Worm (Caenorhabditis elegans): Measurements from ENCODE around the gene R01H10.4.

R01H10.4 gene

DNA sequence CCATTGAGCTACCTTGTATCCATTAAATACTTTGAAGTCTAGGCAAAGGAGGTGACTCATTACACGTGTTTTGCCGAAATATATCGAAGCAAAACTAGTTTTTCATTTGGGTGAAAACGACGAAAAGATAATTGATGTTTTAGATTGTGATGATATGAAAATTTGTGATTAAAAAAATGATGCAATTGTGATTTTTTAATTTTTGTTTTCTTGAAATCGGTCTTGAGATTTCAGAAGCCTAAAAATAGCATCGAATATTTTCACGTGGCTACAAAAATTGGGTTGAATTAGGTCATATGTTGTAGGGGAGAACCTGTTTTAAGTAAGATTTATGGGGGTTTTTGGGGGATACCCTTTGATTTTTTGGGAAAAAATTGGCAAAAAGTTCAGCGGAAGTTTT, 35.9 kb downstream of the R01H10.4 start:
- TF ChIP-seq crh-2 (tag; optimal IDR thresholded peaks at IDR 0.05), result peak; percentile 22
- TF ChIP-seq lin-13 (GFP tag; optimal IDR thresholded peaks at IDR 0.05), result no peak
- TF ChIP-seq alr-1 (tag; optimal IDR thresholded peaks at IDR 0.05), result no peak
- TF ChIP-seq ztf-4 (tag; optimal IDR thresholded peaks at IDR 0.05), result no peak
- no peak for TF ChIP-seq lin-39 (tag; optimal IDR thresholded peaks at IDR 0.05)
- TF ChIP-seq peb-1 (tag; optimal IDR thresholded peaks at IDR 0.05), result no peak
- TF ChIP-seq mdl-1 (tag; optimal IDR thresholded peaks at IDR 0.05), result no peak
- TF ChIP-seq nhr-23 (tag; optimal IDR thresholded peaks at IDR 0.05), result no peak
- peak in 1 of 2 experiments; percentile 5 for TF ChIP-seq lsy-2 (tag; optimal IDR thresholded peaks at IDR 0.05)
- no peak for TF ChIP-seq skn-1 (tag; optimal IDR thresholded peaks at IDR 0.05)
- peak; percentile 48 for TF ChIP-seq sma-9 (GFP tag; optimal IDR thresholded peaks at IDR 0.05)
- no peak for TF ChIP-seq sma-9 (tag; optimal IDR thresholded peaks at IDR 0.05)
- TF ChIP-seq F13H6.1 (tag; optimal IDR thresholded peaks at IDR 0.05), result no peak
- TF ChIP-seq nhr-25 (tag; optimal IDR thresholded peaks at IDR 0.05), result peak; percentile 77
- no peak for TF ChIP-seq aly-2 (tag; optimal IDR thresholded peaks at IDR 0.05)
- TF ChIP-seq nhr-21 (tag; optimal IDR thresholded peaks at IDR 0.05), result no peak
- no peak for TF ChIP-seq nhr-11 (tag; optimal IDR thresholded peaks at IDR 0.05)
- no peak for TF ChIP-seq lin-11 (tag; optimal IDR thresholded peaks at IDR 0.05)
- peak; percentile 63 for TF ChIP-seq fos-1 (tag; optimal IDR thresholded peaks at IDR 0.05)
- peak; percentile 25 for TF ChIP-seq sma-3 (GFP tag; optimal IDR thresholded peaks at IDR 0.05)
- no peak for TF ChIP-seq nhr-237 (tag; optimal IDR thresholded peaks at IDR 0.05)
- TF ChIP-seq nhr-10 (tag; optimal IDR thresholded peaks at IDR 0.05), result no peak
- no peak for TF ChIP-seq R02D3.7 (tag; optimal IDR thresholded peaks at IDR 0.05)
- no peak for TF ChIP-seq mbf-1 (tag; optimal IDR thresholded peaks at IDR 0.05)
- TF ChIP-seq ama-1 (optimal IDR thresholded peaks at IDR 0.05), result no peak
- TF ChIP-seq snpc-4 (tag; optimal IDR thresholded peaks at IDR 0.05), result no peak
- no peak for TF ChIP-seq sem-4 (tag; optimal IDR thresholded peaks at IDR 0.05)
- TF ChIP-seq ceh-82 (tag; optimal IDR thresholded peaks at IDR 0.05), result no peak
- no peak for TF ChIP-seq unc-39 (tag; optimal IDR thresholded peaks at IDR 0.05)
- TF ChIP-seq blmp-1 (tag; optimal IDR thresholded peaks at IDR 0.05; ENCODE audit: insufficient read depth), result peak; percentile 19
- TF ChIP-seq unc-62 (GFP tag; optimal IDR thresholded peaks at IDR 0.05), result no peak
- peak; percentile 77 for TF ChIP-seq nhr-129 (tag; optimal IDR thresholded peaks at IDR 0.05)
- TF ChIP-seq gmeb-1 (tag; optimal IDR thresholded peaks at IDR 0.05), result no peak

DNA sequence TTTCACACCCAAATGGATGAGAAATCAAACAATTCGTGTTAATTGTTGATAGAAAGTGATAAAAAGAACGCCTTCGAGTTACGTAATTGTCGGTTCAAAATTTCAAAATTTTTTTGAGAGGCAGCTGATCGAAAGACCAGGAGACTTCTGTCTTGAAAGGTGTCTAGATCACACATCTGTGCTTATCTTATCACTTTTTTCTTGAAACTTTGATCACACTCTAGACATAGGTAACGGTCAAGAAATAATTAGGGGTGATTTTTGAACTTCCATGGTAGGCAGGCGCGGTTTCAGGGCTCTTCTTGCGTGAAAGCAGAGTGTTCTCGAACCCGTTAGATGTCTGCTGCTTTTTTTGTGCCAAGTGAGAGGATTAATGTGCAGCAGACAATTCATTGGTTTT, 38.7 kb downstream of the R01H10.4 start:
- TF ChIP-seq lin-39 (tag; optimal IDR thresholded peaks at IDR 0.05), result no peak

ce11 chrIII:10293946-10294345, 39.3 kb downstream of the R01H10.4 start:
- TF ChIP-seq mab-5 (tag; optimal IDR thresholded peaks at IDR 0.05), result no peak
- TF ChIP-seq snpc-4 (tag; optimal IDR thresholded peaks at IDR 0.05), result no peak
- no peak for TF ChIP-seq sma-9 (GFP tag; optimal IDR thresholded peaks at IDR 0.05)
- TF ChIP-seq sma-9 (tag; optimal IDR thresholded peaks at IDR 0.05), result no peak
- no peak for TF ChIP-seq nhr-6 (tag; optimal IDR thresholded peaks at IDR 0.05)

- TF ChIP-seq crh-2 (tag; optimal IDR thresholded peaks at IDR 0.05) (no peak), snpc-4 (tag; optimal IDR thresholded peaks at IDR 0.05) (no peak), mbf-1 (tag; optimal IDR thresholded peaks at IDR 0.05) (no peak), skn-1 (tag; optimal IDR thresholded peaks at IDR 0.05) (no peak), Y55F3AM.14 (GFP tag; optimal IDR thresholded peaks at IDR 0.05) (no peak), sem-4 (tag; optimal IDR thresholded peaks at IDR 0.05) (no peak), zag-1 (tag; optimal IDR thresholded peaks at IDR 0.05) (no peak), lin-11 (tag; optimal IDR thresholded peaks at IDR 0.05) (no peak), mdl-1 (tag; optimal IDR thresholded peaks at IDR 0.05) (no peak), nhr-12 (tag; optimal IDR thresholded peaks at IDR 0.05) (no peak), nhr-6 (tag; optimal IDR thresholded peaks at IDR 0.05) (no peak)
Observed at ce11 chrIII:10294837-10295236, 40.2 kb downstream of the R01H10.4 start, which contains the start of gene vglu-2. vglu-2 (plus strand) TSS chrIII:10295137.

DNA sequence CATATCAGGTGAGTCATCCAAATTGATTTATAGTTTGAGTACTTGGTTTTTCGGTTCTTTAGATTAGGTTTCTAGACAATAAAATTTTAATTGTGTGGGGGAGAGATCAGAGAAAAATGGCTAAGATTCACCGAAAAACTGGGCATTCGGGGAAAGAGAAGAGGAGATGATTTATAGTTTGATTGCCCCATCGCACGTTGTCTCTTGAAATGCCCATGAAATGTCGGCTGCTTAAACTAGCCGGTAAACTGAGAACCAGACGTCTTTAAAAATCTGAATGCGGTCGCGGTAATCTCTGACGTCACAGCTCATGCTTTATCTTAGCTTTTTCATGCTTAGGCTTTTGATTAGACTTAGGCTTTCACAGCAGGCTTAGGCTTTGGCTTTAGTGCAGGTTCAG, 42.3 kb downstream of the R01H10.4 start:
- TF ChIP-seq nhr-11 (tag; optimal IDR thresholded peaks at IDR 0.05), result no peak
- no peak for TF ChIP-seq R02D3.7 (tag; optimal IDR thresholded peaks at IDR 0.05)
- no peak for TF ChIP-seq blmp-1 (tag; optimal IDR thresholded peaks at IDR 0.05; ENCODE audit: insufficient read depth)
- TF ChIP-seq snpc-4 (tag; optimal IDR thresholded peaks at IDR 0.05), result peak; percentile 80
- TF ChIP-seq ztf-4 (tag; optimal IDR thresholded peaks at IDR 0.05), result no peak
